Worm (Caenorhabditis elegans) whole organism, L2 larva: Measurements from ENCODE around the gene copg-1.

ENCODE experiments used
- C34F6.9 ChIP-seq: fragments of 150-350 bp; optimal IDR thresholded peaks from 2 replicates; lab custom pipeline; 2014; ENCODE audit warnings: missing biosample characterization, missing genetic modification characterization
- F13H6.1 ChIP-seq: sonication (generic microtip); optimal IDR thresholded peaks from 2 replicates; lab custom pipeline; 2016; ENCODE audit warnings: missing genetic modification characterization, missing compliant biosample characterization
- R02D3.7 ChIP-seq: fragments of 150-350 bp; optimal IDR thresholded peaks from 2 replicates; lab custom pipeline; 2014; ENCODE audit warnings: missing biosample characterization, missing genetic modification characterization
- ZK546.5 ChIP-seq: sonication (generic microtip); optimal IDR thresholded peaks from 2 replicates; lab custom pipeline; 2017; ENCODE audit warnings: missing biosample characterization, missing genetic modification characterization
- alr-1 ChIP-seq: fragments of 150-350 bp; optimal IDR thresholded peaks from 2 replicates; lab custom pipeline; 2014; ENCODE audit warnings: missing biosample characterization, missing genetic modification characterization
- aly-2 ChIP-seq: fragments of 150-350 bp; optimal IDR thresholded peaks from 2 replicates; lab custom pipeline; 2014; ENCODE audit warnings: missing biosample characterization, missing genetic modification characterization
- ama-1 ChIP-seq: fragments of 150-350 bp; optimal IDR thresholded peaks from 2 replicates; lab custom pipeline; 2018; ENCODE audit warnings: inconsistent platforms
- blmp-1 ChIP-seq: sonication (generic microtip); optimal IDR thresholded peaks from 2 replicates; lab custom pipeline; 2017; ENCODE audit warnings: missing genetic modification characterization, mild to moderate bottlenecking, missing compliant biosample characterization, antibody characterized with exemption, moderate library complexity; ENCODE audit not compliant: insufficient read depth
- ceh-16 ChIP-seq: fragments of 150-350 bp; optimal IDR thresholded peaks from 2 replicates; lab custom pipeline; 2014; ENCODE audit warnings: missing biosample characterization, missing genetic modification characterization
- ceh-82 ChIP-seq: fragments of 150-350 bp; optimal IDR thresholded peaks from 2 replicates; lab custom pipeline; 2014; ENCODE audit warnings: missing biosample characterization, missing genetic modification characterization
- crh-2 ChIP-seq: sonication (generic microtip); optimal IDR thresholded peaks from 2 replicates; lab custom pipeline; 2017; ENCODE audit warnings: missing biosample characterization, missing genetic modification characterization
- egl-27 ChIP-seq: sonication (generic microtip); optimal IDR thresholded peaks from 3 replicates; lab custom pipeline; 2017; ENCODE audit warnings: missing biosample characterization, missing genetic modification reagents, missing genetic modification characterization
- elt-3 ChIP-seq: sonication (generic microtip); optimal IDR thresholded peaks from 2 replicates; lab custom pipeline; 2017; ENCODE audit warnings: missing biosample characterization, missing genetic modification characterization
- fos-1 ChIP-seq: fragments of 150-350 bp; optimal IDR thresholded peaks from 2 replicates; lab custom pipeline; 2014; ENCODE audit warnings: missing biosample characterization, missing genetic modification characterization
- gmeb-1 ChIP-seq: fragments of 150-350 bp; optimal IDR thresholded peaks from 2 replicates; lab custom pipeline; 2014; ENCODE audit warnings: missing biosample characterization, missing genetic modification characterization
- lin-11 ChIP-seq: fragments of 150-350 bp; sonication (generic microtip); optimal IDR thresholded peaks from 2 replicates; lab custom pipeline; 2014; ENCODE audit warnings: missing biosample characterization, missing genetic modification characterization, inconsistent platforms, mixed read lengths
- lin-39 ChIP-seq: fragments of 150-350 bp; optimal IDR thresholded peaks from 2 replicates; lab custom pipeline; 2014; ENCODE audit warnings: missing biosample characterization, missing genetic modification reagents, missing genetic modification characterization
- lsy-2 ChIP-seq, 2 experiments: fragments of 150-350 bp in 1 of 2; sonication (generic microtip) in 1 of 2; optimal IDR thresholded peaks; 2 replicates each; lab custom pipeline; 2014 to 2017; ENCODE audit warnings: missing biosample characterization in 2 of 2, missing genetic modification characterization in 2 of 2
- mab-5 ChIP-seq: fragments of 150-350 bp; optimal IDR thresholded peaks from 2 replicates; lab custom pipeline; 2014; ENCODE audit warnings: missing biosample characterization, missing genetic modification characterization
- mbf-1 ChIP-seq: sonication (generic microtip); optimal IDR thresholded peaks from 2 replicates; lab custom pipeline; 2017; ENCODE audit warnings: missing biosample characterization, missing genetic modification characterization
- mdl-1 ChIP-seq, 2 experiments: fragments of 150-350 bp in 1 of 2; sonication (generic microtip) in 1 of 2; optimal IDR thresholded peaks; 2 replicates each; lab custom pipeline; 2017; ENCODE audit warnings: missing biosample characterization in 2 of 2, missing genetic modification characterization in 2 of 2
- nhr-11 ChIP-seq: fragments of 150-350 bp; optimal IDR thresholded peaks from 2 replicates; lab custom pipeline; 2014; ENCODE audit warnings: missing biosample characterization, missing genetic modification characterization
- nhr-12 ChIP-seq: fragments of 150-350 bp; optimal IDR thresholded peaks from 2 replicates; lab custom pipeline; 2014; ENCODE audit warnings: missing biosample characterization, missing genetic modification characterization
- nhr-129 ChIP-seq: fragments of 150-350 bp; optimal IDR thresholded peaks from 2 replicates; lab custom pipeline; 2014; ENCODE audit warnings: missing biosample characterization, missing genetic modification characterization
- nhr-21 ChIP-seq: fragments of 150-350 bp; optimal IDR thresholded peaks from 2 replicates; lab custom pipeline; 2014; ENCODE audit warnings: missing biosample characterization, missing genetic modification characterization
- nhr-23 ChIP-seq: fragments of 150-350 bp; optimal IDR thresholded peaks from 2 replicates; lab custom pipeline; 2014; ENCODE audit warnings: missing biosample characterization, missing genetic modification reagents, missing genetic modification characterization
- nhr-25 ChIP-seq: fragments of 150-350 bp; sonication (generic microtip); optimal IDR thresholded peaks from 3 replicates; lab custom pipeline; 2014; ENCODE audit warnings: missing biosample characterization, missing genetic modification characterization
- nhr-6 ChIP-seq: fragments of 150-350 bp; optimal IDR thresholded peaks from 2 replicates; lab custom pipeline; 2014; ENCODE audit warnings: missing biosample characterization, missing genetic modification characterization
- nhr-77 ChIP-seq: fragments of 150-350 bp; optimal IDR thresholded peaks from 2 replicates; lab custom pipeline; 2014; ENCODE audit warnings: missing biosample characterization, missing genetic modification characterization
- peb-1 ChIP-seq: fragments of 150-350 bp; optimal IDR thresholded peaks from 2 replicates; lab custom pipeline; 2014; ENCODE audit warnings: missing biosample characterization, missing genetic modification characterization
- sem-4 ChIP-seq: fragments of 150-350 bp; optimal IDR thresholded peaks from 2 replicates; lab custom pipeline; 2014; ENCODE audit warnings: missing biosample characterization, missing genetic modification reagents, missing genetic modification characterization
- skn-1 ChIP-seq: sonication (generic microtip); optimal IDR thresholded peaks from 2 replicates; lab custom pipeline; 2017; ENCODE audit warnings: missing biosample characterization, missing genetic modification characterization
- sma-3 ChIP-seq: sonication (generic microtip); optimal IDR thresholded peaks from 2 replicates; lab custom pipeline; 2016; ENCODE audit warnings: missing genetic modification reagents, missing genetic modification characterization, missing compliant biosample characterization
- sma-9 ChIP-seq, 2 experiments: fragments of 150-350 bp in 1 of 2; sonication (generic microtip) in 1 of 2; optimal IDR thresholded peaks; 2 replicates each; lab custom pipeline; 2014 to 2016; ENCODE audit warnings: missing genetic modification characterization in 2 of 2, mild to moderate bottlenecking in 1 of 2, missing biosample characterization in 1 of 2, missing compliant biosample characterization in 1 of 2, missing genetic modification reagents in 1 of 2, moderate library complexity in 1 of 2
- snpc-4 ChIP-seq: fragments of 150-350 bp; optimal IDR thresholded peaks from 2 replicates; lab custom pipeline; 2014; ENCODE audit warnings: missing biosample characterization, missing genetic modification characterization
- unc-39 ChIP-seq: fragments of 150-350 bp; optimal IDR thresholded peaks from 2 replicates; lab custom pipeline; 2014; ENCODE audit warnings: missing biosample characterization, missing genetic modification characterization
- unc-55 ChIP-seq: fragments of 150-350 bp; sonication (generic microtip); optimal IDR thresholded peaks from 3 replicates; lab custom pipeline; 2014; ENCODE audit warnings: missing biosample characterization, missing genetic modification reagents, missing genetic modification characterization
- zag-1 ChIP-seq: fragments of 150-350 bp; optimal IDR thresholded peaks from 2 replicates; lab custom pipeline; 2014; ENCODE audit warnings: missing biosample characterization, missing genetic modification characterization
- ztf-11 ChIP-seq: sonication (generic microtip); optimal IDR thresholded peaks from 2 replicates; lab custom pipeline; 2017; ENCODE audit warnings: missing biosample characterization, missing genetic modification characterization
- ztf-4 ChIP-seq: fragments of 150-350 bp; optimal IDR thresholded peaks from 2 replicates; lab custom pipeline; 2014; ENCODE audit warnings: missing biosample characterization, missing genetic modification characterization

The copg-1 gene

DNA sequence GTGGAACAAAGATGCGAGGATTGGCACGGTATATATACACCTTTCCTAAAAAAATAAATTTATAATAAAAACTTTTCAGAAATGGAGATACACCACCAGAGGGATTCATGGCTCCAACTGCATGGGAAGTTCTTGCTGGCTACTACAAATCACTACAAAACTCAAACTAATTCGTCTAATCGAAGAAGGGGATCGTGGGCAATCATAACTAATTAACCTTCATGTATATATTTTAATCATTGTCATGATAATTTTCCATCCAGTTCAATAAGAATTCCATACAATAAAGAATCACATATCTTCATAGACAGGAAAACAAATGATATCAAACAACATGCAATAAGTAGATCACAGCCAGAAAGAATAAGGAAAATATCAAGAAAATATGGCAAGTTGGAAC is 12.3 kb downstream of the copg-1 start:
- TF ChIP-seq fos-1 (tag; lab: Kevin White, UChicago) (no peak), snpc-4 (tag; lab: Kevin White, UChicago) (no peak), nhr-25 (no peak), nhr-11 (tag; lab: Kevin White, UChicago) (no peak), ztf-4 (tag; lab: Kevin White, UChicago) (no peak), blmp-1 (tag; lab: Kevin White, UChicago) (no peak), lin-39 (tag; lab: Kevin White, UChicago) (no peak), ceh-16 (tag; lab: Kevin White, UChicago) (no peak), skn-1 (tag; lab: Kevin White, UChicago) (no peak), lsy-2 (tag; optimal IDR thresholded peaks at IDR 0.05; lab: Kevin White, UChicago) (no peak), egl-27 (tag; lab: Kevin White, UChicago) (no peak), mbf-1 (tag; lab: Kevin White, UChicago) (no peak), aly-2 (no peak)

DNA sequence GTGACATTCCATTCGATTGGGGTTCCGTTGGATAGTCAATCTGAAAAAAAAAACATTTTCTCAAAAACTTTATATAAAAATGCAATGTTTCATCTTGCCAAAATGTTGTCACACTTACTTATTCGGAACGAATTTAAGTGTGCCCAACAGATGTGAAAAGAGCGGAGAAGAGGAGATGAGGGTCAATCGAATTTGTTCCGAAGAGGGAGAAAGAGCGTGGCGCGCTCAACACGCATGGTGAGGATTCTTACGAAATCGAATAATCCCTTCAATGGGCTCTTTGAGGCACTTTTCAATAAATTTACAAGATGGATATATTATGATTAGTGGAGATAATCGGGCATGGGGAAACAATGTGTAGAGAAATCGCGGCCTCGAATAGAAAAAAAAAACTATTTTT is 19.1 kb downstream of the copg-1 start:
- TF ChIP-seq zag-1 (tag; lab: Kevin White, UChicago) (peak; percentile 34), crh-2 (tag; lab: Kevin White, UChicago) (no peak)

DNA sequence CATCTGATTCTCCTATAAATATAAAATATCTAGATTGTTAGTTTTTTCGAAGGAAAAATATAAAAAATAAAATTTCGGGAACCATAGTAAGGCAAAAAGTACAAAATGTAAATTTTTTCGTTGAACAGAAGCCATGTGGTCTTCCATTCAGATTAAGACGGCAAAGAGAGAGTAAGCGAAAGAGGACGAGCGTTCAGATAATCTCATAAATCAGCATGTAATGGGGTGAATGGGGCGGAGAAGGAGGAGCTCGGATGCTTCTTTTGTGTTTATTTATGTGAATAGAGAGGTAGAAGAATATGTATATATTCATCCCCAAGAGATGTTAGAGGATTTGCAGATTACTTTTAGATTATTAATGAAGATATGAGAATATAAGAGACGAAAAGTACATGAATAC is 22.6 kb downstream of the copg-1 start, which contains the start of gene pxf-1:
Gene pxf-1 (minus strand): TSS at position 14 of the 400 bp plus-strand sequence.
- TF ChIP-seq mab-5 (tag; lab: Kevin White, UChicago): peak; percentile 39
- no peak for TF ChIP-seq R02D3.7 (tag; lab: Kevin White, UChicago)

DNA sequence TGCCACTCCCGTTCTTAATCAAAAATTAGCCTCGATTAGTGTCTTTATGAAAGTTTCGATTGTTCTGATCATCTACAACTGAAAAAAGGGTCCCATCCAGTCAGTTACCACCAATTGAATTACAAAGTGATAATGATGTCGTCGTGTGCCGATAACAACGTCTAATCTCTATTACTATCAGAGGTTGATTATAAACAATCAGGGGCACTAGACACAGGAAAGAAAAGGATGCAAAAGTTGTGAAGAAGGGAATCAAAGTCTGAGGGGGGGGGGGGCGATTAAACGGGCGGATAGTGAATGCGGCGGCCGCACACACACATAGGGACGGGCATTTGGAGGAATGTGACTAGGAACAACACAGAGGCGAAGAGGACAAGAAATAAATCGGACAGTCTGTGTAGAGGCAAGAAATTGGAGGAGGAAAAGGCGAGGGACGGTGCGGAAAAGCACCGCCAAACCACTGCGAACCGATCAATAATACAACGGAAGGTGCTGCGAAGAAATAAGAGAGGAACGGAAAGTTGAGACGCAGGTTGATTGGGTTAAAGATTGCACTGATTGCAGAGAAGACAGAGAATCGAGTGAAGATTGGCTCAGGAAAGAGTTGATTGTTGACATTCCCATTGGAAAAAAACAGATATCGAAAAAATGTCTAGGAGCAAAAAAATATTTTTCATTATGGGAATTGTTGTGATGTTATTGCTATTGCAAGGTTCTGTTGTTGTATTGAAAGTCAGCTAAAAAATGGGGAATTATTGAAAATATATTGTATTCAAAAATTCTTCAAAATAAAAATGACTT is 23.4 kb downstream of the copg-1 start:
- no peak for TF ChIP-seq nhr-25
- no peak for TF ChIP-seq nhr-11 (tag; lab: Kevin White, UChicago)
- no peak for TF ChIP-seq unc-55 (GFP tag; lab: Kevin White, UChicago)
- no peak for TF ChIP-seq ceh-82 (tag; lab: Kevin White, UChicago)
- TF ChIP-seq sma-3 (GFP tag; lab: Kevin White, UChicago): no peak
- no peak for TF ChIP-seq sma-9 (GFP tag; optimal IDR thresholded peaks at IDR 0.05; lab: Kevin White, UChicago)
- TF ChIP-seq sma-9 (tag; optimal IDR thresholded peaks at IDR 0.05; lab: Kevin White, UChicago): no peak
- peak; percentile 12 for TF ChIP-seq sem-4 (tag; lab: Kevin White, UChicago)
- TF ChIP-seq C34F6.9 (tag; lab: Kevin White, UChicago): peak; percentile 15
- TF ChIP-seq skn-1 (tag; lab: Kevin White, UChicago): no peak
- peak; percentile 42 for TF ChIP-seq peb-1 (tag; lab: Kevin White, UChicago)
- TF ChIP-seq lsy-2 (tag; optimal IDR thresholded peaks at IDR 0.05; lab: Kevin White, UChicago): peak in 1 of 2 experiments; percentile 16
- peak; percentile 4 for TF ChIP-seq F13H6.1

DNA sequence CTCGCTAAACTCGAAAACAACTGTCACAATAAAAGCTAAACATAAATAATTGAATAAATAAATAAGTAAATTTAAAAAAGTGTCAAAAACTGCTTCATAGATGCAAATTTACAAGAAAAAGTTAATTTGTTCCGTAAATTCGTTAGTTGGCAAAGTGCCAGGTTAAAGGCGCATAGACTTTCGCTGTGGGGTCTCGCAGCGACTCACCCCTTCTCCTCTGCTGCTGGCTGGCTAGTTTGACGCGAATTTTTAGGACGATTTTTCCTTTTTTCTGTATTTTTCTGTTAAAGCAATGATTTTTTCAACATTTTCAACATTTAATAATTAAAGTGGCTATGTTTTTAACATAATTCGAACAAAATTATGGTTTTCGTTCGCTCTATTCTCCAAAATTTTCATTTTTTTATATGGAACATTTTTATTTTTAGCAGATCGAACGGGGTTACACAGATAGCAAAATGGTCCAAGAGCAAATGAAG is 24.5 kb downstream of the copg-1 start, which contains the start of gene rack-1:
Gene rack-1 (plus strand): TSS at position 429 of the 479 bp plus-strand sequence.
- no peak for TF ChIP-seq ZK546.5 (tag; lab: Kevin White, UChicago)
- TF ChIP-seq ztf-11 (tag; lab: Kevin White, UChicago): no peak
- peak; percentile 79 for TF ChIP-seq crh-2 (tag; lab: Kevin White, UChicago)
- no peak for TF ChIP-seq sem-4 (tag; lab: Kevin White, UChicago)
- TF ChIP-seq peb-1 (tag; lab: Kevin White, UChicago): no peak
- peak; percentile 23 for TF ChIP-seq fos-1 (tag; lab: Kevin White, UChicago)
- TF ChIP-seq nhr-12: no peak
- peak; percentile 63 for TF ChIP-seq gmeb-1 (tag; lab: Kevin White, UChicago)
- TF ChIP-seq skn-1 (tag; lab: Kevin White, UChicago): no peak
- peak; percentile 6 for TF ChIP-seq lin-11 (tag; lab: Kevin White, UChicago)
- TF ChIP-seq nhr-77 (tag; lab: Kevin White, UChicago): no peak
- peak; percentile 12 for TF ChIP-seq egl-27 (tag; lab: Kevin White, UChicago)
- TF ChIP-seq C34F6.9 (tag; lab: Kevin White, UChicago): peak; percentile 66
- peak; percentile 34 for TF ChIP-seq F13H6.1
- no peak for TF ChIP-seq unc-39 (tag; lab: Kevin White, UChicago)
- no peak for TF ChIP-seq mdl-1 (tag; optimal IDR thresholded peaks at IDR 0.05; lab: Kevin White, UChicago)
- no peak for TF ChIP-seq nhr-23 (tag; lab: Kevin White, UChicago)
- no peak for TF ChIP-seq zag-1 (tag; lab: Kevin White, UChicago)
- TF ChIP-seq sma-9 (GFP tag; optimal IDR thresholded peaks at IDR 0.05; lab: Kevin White, UChicago): no peak
- TF ChIP-seq sma-9 (tag; optimal IDR thresholded peaks at IDR 0.05; lab: Kevin White, UChicago): no peak
- TF ChIP-seq nhr-6: no peak
- TF ChIP-seq ama-1 (lab: Kevin White, UChicago): no peak
- peak; percentile 60 for TF ChIP-seq nhr-129 (tag; lab: Kevin White, UChicago)
- TF ChIP-seq mbf-1 (tag; lab: Kevin White, UChicago): no peak
- no peak for TF ChIP-seq alr-1 (tag; lab: Kevin White, UChicago)
- TF ChIP-seq ceh-16 (tag; lab: Kevin White, UChicago): peak; percentile 47
- TF ChIP-seq blmp-1 (tag; lab: Kevin White, UChicago): no peak
- no peak for TF ChIP-seq ceh-82 (tag; lab: Kevin White, UChicago)
- peak; percentile 38 to 82 for TF ChIP-seq lsy-2 (tag; optimal IDR thresholded peaks at IDR 0.05; lab: Kevin White, UChicago)
- TF ChIP-seq unc-55 (GFP tag; lab: Kevin White, UChicago): peak; percentile 83
- peak; percentile 27 for TF ChIP-seq nhr-21
- no peak for TF ChIP-seq elt-3 (tag; lab: Kevin White, UChicago)
